2 worm cellular contexts compared by ENCODE assay signal in the genomic region with DNA sequence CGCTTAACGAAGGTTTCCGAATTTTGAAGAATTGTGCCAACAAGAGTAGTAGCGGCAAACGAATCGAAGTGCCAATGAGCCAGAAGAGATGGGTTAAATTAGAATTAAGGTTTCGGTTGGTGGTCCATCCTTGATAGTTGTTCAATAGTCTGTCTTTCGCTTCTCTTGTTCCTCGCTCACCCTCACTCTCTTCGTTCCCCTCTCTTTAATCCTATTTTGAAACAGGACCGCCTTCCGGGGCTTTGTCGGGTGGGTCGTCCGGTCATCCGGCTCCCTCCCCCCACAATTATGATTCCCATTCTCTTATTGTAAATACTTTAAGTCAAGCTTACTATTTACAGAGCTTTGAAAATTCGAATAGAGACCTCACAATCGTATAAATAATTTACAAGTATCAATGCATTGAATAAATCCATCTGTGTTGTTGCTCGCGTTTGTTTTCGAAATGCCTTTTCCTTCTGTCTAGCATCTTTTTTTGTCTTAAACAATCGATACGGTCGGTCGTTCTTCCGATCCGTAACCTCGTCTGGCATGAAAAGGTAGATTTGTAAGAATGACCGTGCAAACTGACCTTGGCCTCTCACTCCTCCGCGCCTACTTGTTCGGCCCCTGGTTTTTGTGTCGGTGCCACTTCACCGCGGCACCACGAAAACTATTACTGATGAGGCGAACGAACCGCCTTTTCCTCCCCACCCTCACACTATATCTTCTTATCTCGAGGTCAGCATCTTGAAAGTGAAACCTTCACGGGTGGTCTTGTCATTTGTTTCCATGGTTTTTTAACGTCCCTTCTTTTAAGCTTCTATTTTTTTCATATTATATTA.
A peak's percentile ranks its signal among the peaks of the same experiment; 100 is the strongest.
TF ChIP-seq lines count a peak whose summit lies in the region.

No protein-coding gene starts in this region.

TF ChIP-seq in whole organism, L2 larva, 48 proteins besides CTCF, POLR2A, EP300 and RAD21 (continued from another document):
- TF ChIP-seq snpc-4 (tag; optimal IDR thresholded peaks at IDR 0.05; lab: Kevin White, UChicago) (no peak), blmp-1 (tag; optimal IDR thresholded peaks at IDR 0.05; lab: Kevin White, UChicago; ENCODE audit: insufficient read depth) (peak; percentile 63), peb-1 (tag; optimal IDR thresholded peaks at IDR 0.05; lab: Kevin White, UChicago) (no peak), gmeb-1 (tag; optimal IDR thresholded peaks at IDR 0.05; lab: Kevin White, UChicago) (no peak), ztf-4 (tag; optimal IDR thresholded peaks at IDR 0.05; lab: Kevin White, UChicago) (no peak), mdl-1 (tag; optimal IDR thresholded peaks at IDR 0.05; lab: Kevin White, UChicago) (no peak), lin-11 (tag; optimal IDR thresholded peaks at IDR 0.05; lab: Kevin White, UChicago) (no peak), ama-1 (optimal IDR thresholded peaks at IDR 0.05; lab: Kevin White, UChicago) (no peak), ZK546.5 (tag; optimal IDR thresholded peaks at IDR 0.05; lab: Kevin White, UChicago) (no peak)

TF ChIP-seq in whole organism, L3 larva, 47 proteins besides CTCF, POLR2A, EP300 and RAD21 (continued from another document):
- no peak for TF ChIP-seq elt-2 (tag; optimal IDR thresholded peaks at IDR 0.05; lab: Kevin White, UChicago)
TF ChIP-seq in whole organism, L3 larva: peak in this region for 3.
